Worm (Caenorhabditis elegans) whole organism, midembryonic: ENCODE measurements around the gene haf-3.

Source experiments
- T22C8.4 ChIP-seq: fragments of 200-800 bp; sonication (Bioruptor generic); IDR thresholded peaks from 2 replicates; pipeline ENCODE4 v1.3.6; 2022; ENCODE audit warnings: missing genetic modification characterization, missing compliant biosample characterization
- cog-1 ChIP-seq: sonication (generic microtip); optimal IDR thresholded peaks from 2 replicates; lab custom pipeline; 2016; ENCODE audit warnings: missing genetic modification characterization, missing compliant biosample characterization
- flt-1 ChIP-seq: fragments of 200-800 bp; sonication (Bioruptor generic); IDR thresholded peaks from 2 replicates; pipeline ENCODE4 v1.3.6; 2022; ENCODE audit warnings: missing genetic modification characterization, missing compliant biosample characterization
- klf-2 ChIP-seq: fragments of 200-800 bp; sonication (Bioruptor generic); conservative IDR thresholded peaks from 2 replicates; pipeline ENCODE4 v1.3.6; 2022; ENCODE audit warnings: missing genetic modification reagents, missing genetic modification characterization, missing compliant biosample characterization
- med-1 ChIP-seq: sonication (generic microtip); optimal IDR thresholded peaks from 2 replicates; lab custom pipeline; 2017; ENCODE audit warnings: missing genetic modification characterization, mild to moderate bottlenecking, missing compliant biosample characterization, antibody characterized with exemption, missing genetic modification reagents; ENCODE audit not compliant: insufficient read depth
- ref-1 ChIP-seq: fragments of 200-800 bp; sonication (Bioruptor generic); conservative IDR thresholded peaks from 2 replicates; pipeline ENCODE4 v1.3.6; 2022; ENCODE audit warnings: missing genetic modification reagents, missing genetic modification characterization, missing compliant biosample characterization
- tab-1 ChIP-seq: fragments of 200-800 bp; sonication (Bioruptor generic); IDR thresholded peaks from 2 replicates; pipeline ENCODE4 v1.3.6; 2022; ENCODE audit warnings: missing genetic modification characterization, missing compliant biosample characterization
- ztf-23 ChIP-seq: fragments of 200-800 bp; sonication (Bioruptor generic); IDR thresholded peaks from 2 replicates; pipeline ENCODE4 v1.3.6; 2022; ENCODE audit warnings: missing genetic modification reagents, missing genetic modification characterization, missing compliant biosample characterization
- ztf-29 ChIP-seq: fragments of 200-800 bp; sonication (Bioruptor generic); IDR thresholded peaks from 2 replicates; pipeline ENCODE4 v1.3.6; 2022; ENCODE audit warnings: missing genetic modification reagents, missing genetic modification characterization, missing compliant biosample characterization

Gene haf-3

DNA sequence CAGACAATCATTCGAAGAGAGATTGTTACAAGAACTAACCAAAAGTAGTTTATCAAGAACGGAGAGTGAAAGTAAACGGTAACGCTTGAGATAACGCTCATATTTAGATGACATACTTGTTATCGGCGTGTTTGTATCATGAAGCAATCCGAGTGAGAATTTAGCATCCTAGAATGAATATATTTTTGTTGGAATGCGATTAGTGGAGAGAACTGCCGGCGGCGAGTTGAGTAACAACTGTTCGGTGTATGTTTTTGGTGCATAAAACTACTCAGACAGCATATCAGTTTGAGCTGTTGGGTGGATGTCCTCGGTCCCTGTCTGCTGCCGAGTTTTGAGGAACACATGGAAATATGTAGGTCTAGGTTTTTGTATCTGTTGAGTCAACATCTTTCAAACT is 32.4 kb downstream of the haf-3 start, which contains the start of gene T23D5.3:
Gene T23D5.3, minus strand, starts transcription at position 101 of the 400 bp plus-strand sequence.
- TF ChIP-seq T22C8.4 (GFP tag; lab: Robert Waterston, UW) (no peak), tab-1 (GFP tag; lab: Robert Waterston, UW) (no peak), cog-1 (no peak), ztf-29 (GFP tag; lab: Robert Waterston, UW) (no peak), ztf-23 (GFP tag; lab: Robert Waterston, UW) (no peak), klf-2 (no peak), ref-1 (GFP tag; lab: Robert Waterston, UW) (no peak), flt-1 (GFP tag; lab: Robert Waterston, UW) (no peak), med-1 (GFP tag; lab: Kevin White, UChicago) (no peak)

DNA sequence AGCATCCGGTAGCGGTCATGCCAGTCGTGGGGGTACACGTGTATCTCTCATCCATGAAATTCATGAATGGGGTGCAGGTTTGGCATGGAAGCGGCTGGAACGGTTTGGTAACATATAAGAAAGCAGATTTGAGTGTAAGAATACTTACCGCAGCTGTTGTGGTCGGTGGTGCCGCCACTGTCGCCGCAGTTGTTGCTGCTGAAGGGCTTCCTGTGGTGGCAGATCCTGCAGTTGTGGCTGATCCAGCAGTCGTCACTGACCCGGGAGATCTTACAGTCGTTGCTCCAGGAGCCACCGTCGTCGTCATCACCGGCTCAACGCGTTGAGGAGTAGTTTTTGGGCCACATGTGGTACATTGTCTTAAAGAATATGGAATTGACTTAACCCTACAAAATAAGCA is 33.0 kb downstream of the haf-3 start:
- TF ChIP-seq ref-1 (GFP tag; lab: Robert Waterston, UW) (no peak), med-1 (GFP tag; lab: Kevin White, UChicago) (no peak), klf-2 (no peak), ztf-29 (GFP tag; lab: Robert Waterston, UW) (no peak), ztf-23 (GFP tag; lab: Robert Waterston, UW) (no peak), cog-1 (no peak), tab-1 (GFP tag; lab: Robert Waterston, UW) (no peak), flt-1 (GFP tag; lab: Robert Waterston, UW) (no peak), T22C8.4 (GFP tag; lab: Robert Waterston, UW) (no peak)

ce11 chrV:15732209-15732608 is 33.8 kb downstream of the haf-3 start, which contains the start of gene str-38:
TSS of gene str-38 (minus strand) at chrV:15732309.
- no peak for TF ChIP-seq med-1 (GFP tag; lab: Kevin White, UChicago)
- TF ChIP-seq ztf-29 (GFP tag; lab: Robert Waterston, UW) = no peak
- TF ChIP-seq T22C8.4 (GFP tag; lab: Robert Waterston, UW) = no peak
- TF ChIP-seq ztf-23 (GFP tag; lab: Robert Waterston, UW) = no peak
- TF ChIP-seq klf-2 = no peak
- no peak for TF ChIP-seq ref-1 (GFP tag; lab: Robert Waterston, UW)
- TF ChIP-seq tab-1 (GFP tag; lab: Robert Waterston, UW) = no peak
- TF ChIP-seq cog-1 = no peak
- TF ChIP-seq flt-1 (GFP tag; lab: Robert Waterston, UW) = no peak

ce11 chrV:15730459-15730858 is 35.5 kb downstream of the haf-3 start, which contains the start of gene Y6E2A.10:
TSS of gene Y6E2A.10 (minus strand) at chrV:15730559.
- TF ChIP-seq ref-1 (GFP tag; lab: Robert Waterston, UW) = no peak
- no peak for TF ChIP-seq klf-2
- TF ChIP-seq flt-1 (GFP tag; lab: Robert Waterston, UW) = no peak
- TF ChIP-seq ztf-23 (GFP tag; lab: Robert Waterston, UW) = no peak
- TF ChIP-seq T22C8.4 (GFP tag; lab: Robert Waterston, UW) = no peak
- TF ChIP-seq med-1 (GFP tag; lab: Kevin White, UChicago) = no peak
- TF ChIP-seq cog-1 = no peak
- TF ChIP-seq tab-1 (GFP tag; lab: Robert Waterston, UW) = no peak
- TF ChIP-seq ztf-29 (GFP tag; lab: Robert Waterston, UW) = no peak

DNA sequence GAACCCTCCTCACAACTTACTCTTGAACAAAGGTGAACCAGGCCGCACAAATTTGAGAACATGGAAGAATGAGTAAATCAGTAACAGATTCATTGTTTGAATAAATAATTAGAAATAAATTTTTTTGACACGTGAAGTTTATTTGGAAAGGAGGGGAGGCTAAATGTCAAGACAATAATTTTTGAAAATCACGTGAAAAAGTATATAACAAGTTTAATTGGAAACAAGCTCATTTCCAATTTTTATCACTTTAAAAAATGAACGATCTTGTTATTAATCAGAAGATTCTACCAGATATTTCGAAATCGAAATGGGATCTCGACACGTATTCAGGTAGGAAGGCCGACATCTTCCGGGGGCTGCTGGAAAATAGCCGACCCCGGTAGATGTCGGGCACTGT is 39.4 kb downstream of the haf-3 start, which contains the start of the genes irld-57 and sfxn-1.3:
Gene irld-57, minus strand, starts transcription at position 101 of the 400 bp plus-strand sequence.
Gene sfxn-1.3, plus strand, starts transcription at position 232 of the 400 bp plus-strand sequence.
- TF ChIP-seq ztf-29 (GFP tag; lab: Robert Waterston, UW) (no peak), klf-2 (no peak), flt-1 (GFP tag; lab: Robert Waterston, UW) (no peak), med-1 (GFP tag; lab: Kevin White, UChicago) (no peak), cog-1 (no peak), T22C8.4 (GFP tag; lab: Robert Waterston, UW) (no peak), ztf-23 (GFP tag; lab: Robert Waterston, UW) (no peak), tab-1 (GFP tag; lab: Robert Waterston, UW) (no peak), ref-1 (GFP tag; lab: Robert Waterston, UW) (no peak)

DNA sequence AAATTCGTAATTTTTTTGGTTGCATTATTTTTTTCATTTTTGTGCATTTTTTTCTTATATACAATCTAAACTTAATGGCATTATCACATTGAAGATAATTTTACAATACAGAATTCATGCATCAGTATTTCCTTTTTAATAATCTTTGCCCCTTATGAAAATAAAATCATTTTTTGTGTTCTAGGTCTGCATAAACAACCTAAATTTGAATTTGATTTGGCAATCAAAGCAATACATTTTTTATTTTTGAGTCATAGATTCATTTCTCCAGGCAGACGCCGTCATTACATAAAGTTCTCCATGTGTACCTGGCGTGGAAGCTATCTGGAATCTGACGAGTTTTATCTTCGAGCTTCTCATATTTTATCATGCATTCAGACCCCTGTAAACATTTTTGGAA is 44.1 kb downstream of the haf-3 start, which contains the start of gene srh-140:
Gene srh-140, plus strand, starts transcription at position 301 of the 400 bp plus-strand sequence.
- TF ChIP-seq ztf-29 (GFP tag; lab: Robert Waterston, UW) = no peak
- no peak for TF ChIP-seq cog-1

DNA sequence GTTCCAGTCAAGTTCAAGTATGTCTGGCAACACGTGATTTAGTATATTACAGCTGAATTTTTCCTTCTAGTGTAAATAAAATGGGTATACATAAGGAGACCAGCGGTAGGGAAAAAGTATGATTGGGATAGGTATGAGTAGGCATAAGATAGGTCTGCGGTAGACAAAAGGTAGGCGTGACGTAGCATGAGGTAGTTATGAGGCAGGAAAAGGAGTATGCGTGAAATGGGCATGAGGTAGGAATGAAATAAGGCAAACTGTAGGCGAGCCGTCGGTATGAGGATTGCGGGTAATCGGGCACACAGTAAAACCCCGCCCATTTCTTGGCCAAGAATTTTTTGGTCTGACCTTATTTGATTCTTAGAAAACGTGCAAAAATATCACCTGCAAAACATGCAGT is 44.5 kb downstream of the haf-3 start:
- TF ChIP-seq flt-1 (GFP tag; lab: Robert Waterston, UW) (no peak), med-1 (GFP tag; lab: Kevin White, UChicago) (no peak), ztf-29 (GFP tag; lab: Robert Waterston, UW) (no peak), klf-2 (no peak), ztf-23 (GFP tag; lab: Robert Waterston, UW) (no peak), tab-1 (GFP tag; lab: Robert Waterston, UW) (no peak)

ce11 chrV:15719570-15719969 is 46.4 kb downstream of the haf-3 start, which contains the start of gene Y6E2A.7:
TSS of gene Y6E2A.7 (plus strand) at chrV:15719870.
- TF ChIP-seq flt-1 (GFP tag; lab: Robert Waterston, UW) = no peak
- TF ChIP-seq cog-1 = no peak
- TF ChIP-seq ztf-23 (GFP tag; lab: Robert Waterston, UW) = no peak
- TF ChIP-seq T22C8.4 (GFP tag; lab: Robert Waterston, UW) = no peak
- TF ChIP-seq ref-1 (GFP tag; lab: Robert Waterston, UW) = no peak
- TF ChIP-seq med-1 (GFP tag; lab: Kevin White, UChicago) = no peak
- no peak for TF ChIP-seq ztf-29 (GFP tag; lab: Robert Waterston, UW)
- no peak for TF ChIP-seq tab-1 (GFP tag; lab: Robert Waterston, UW)
- no peak for TF ChIP-seq klf-2

DNA sequence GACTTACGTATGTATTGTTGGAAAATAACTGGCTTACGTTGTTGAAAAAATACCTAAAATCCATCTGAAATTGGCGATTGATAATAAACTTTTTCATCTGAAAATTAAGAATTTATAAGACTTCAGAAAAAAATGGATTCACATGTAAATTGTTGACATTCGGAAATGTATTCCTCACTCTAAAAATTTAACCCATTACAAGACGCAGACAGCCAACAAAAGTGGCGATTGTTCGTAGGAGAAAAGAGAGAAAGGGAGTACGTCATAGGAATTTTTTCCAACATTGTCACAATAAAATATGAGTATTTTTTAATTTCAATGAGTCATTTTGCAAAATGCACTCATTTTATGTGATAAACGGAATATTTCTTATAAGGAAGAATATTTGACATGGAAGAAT is 47.4 kb downstream of the haf-3 start, which contains the start of gene Y6E2A.5:
Gene Y6E2A.5, minus strand, starts transcription at position 101 of the 400 bp plus-strand sequence.
- no peak for TF ChIP-seq cog-1
- TF ChIP-seq T22C8.4 (GFP tag; lab: Robert Waterston, UW) = no peak
- TF ChIP-seq tab-1 (GFP tag; lab: Robert Waterston, UW) = no peak
- TF ChIP-seq ztf-29 (GFP tag; lab: Robert Waterston, UW) = no peak
